Worm (Caenorhabditis elegans) whole organism, mixed stage, embryonic: Measurements from ENCODE around the gene F55C5.10.

Source experiments
- ceh-39 ChIP-seq: fragments of 150-350 bp; optimal IDR thresholded peaks from 2 replicates; lab custom pipeline; 2014; ENCODE audit warnings: missing biosample characterization, missing genetic modification characterization
- elt-1 ChIP-seq: sonication (generic microtip); optimal IDR thresholded peaks from 2 replicates; lab custom pipeline; 2017; ENCODE audit warnings: missing genetic modification characterization, mild to moderate bottlenecking, missing compliant biosample characterization, antibody characterized with exemption, moderate library complexity, borderline replicate concordance; ENCODE audit not compliant: insufficient read depth
- hlh-1 ChIP-seq: fragments of 150-350 bp; optimal IDR thresholded peaks from 2 replicates; lab custom pipeline; 2014; ENCODE audit warnings: missing biosample characterization, missing genetic modification reagents, missing genetic modification characterization
- mls-2 ChIP-seq: sonication (generic microtip); optimal IDR thresholded peaks from 2 replicates; lab custom pipeline; 2016; ENCODE audit warnings: mild to moderate bottlenecking, missing genetic modification characterization, moderate library complexity, missing compliant biosample characterization
- nhr-12 ChIP-seq: fragments of 150-350 bp; optimal IDR thresholded peaks from 2 replicates; lab custom pipeline; 2014; ENCODE audit warnings: missing biosample characterization, missing genetic modification characterization
- nhr-76 ChIP-seq: sonication (generic microtip); optimal IDR thresholded peaks from 2 replicates; lab custom pipeline; 2017; ENCODE audit warnings: missing biosample characterization, missing genetic modification characterization

DNA sequence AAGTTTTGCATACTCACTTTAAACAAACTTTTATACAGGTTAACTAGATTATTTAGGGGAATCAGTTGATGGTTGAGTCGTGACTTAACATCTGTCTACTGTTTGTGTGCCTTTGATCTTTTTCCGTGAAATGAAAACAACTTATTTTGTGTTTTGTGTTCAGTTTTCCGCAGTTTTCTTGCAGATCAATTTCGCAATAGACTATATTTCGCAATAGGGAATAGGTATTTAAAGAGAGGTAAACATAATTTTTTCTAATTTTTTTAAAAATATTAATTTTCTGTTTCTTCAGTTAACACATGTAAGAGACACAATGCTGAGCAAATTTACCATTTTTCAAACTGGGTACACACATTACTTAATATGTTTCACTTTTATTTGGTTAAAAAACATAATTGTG is 21.9 kb upstream of the F55C5.10 start, which contains the start of gene tbb-6:
- TF ChIP-seq mls-2: no peak
- no peak for TF ChIP-seq ceh-39 (tag; lab: Kevin White, UChicago)
- no peak for TF ChIP-seq elt-1
- TF ChIP-seq nhr-76 (tag; lab: Kevin White, UChicago): no peak
- TF ChIP-seq hlh-1 (tag; lab: Kevin White, UChicago): no peak
- TF ChIP-seq nhr-12: no peak
